Worm (Caenorhabditis elegans): Measurements from ENCODE around the gene Y55F3AM.13.

Gene Y55F3AM.13

ce11 chrIV:1093870-1094564, 37.9 kb upstream of the Y55F3AM.13 start, which contains the start of the genes cct-8 and Y55F3AR.2 (continued):
- no peak for TF ChIP-seq nhr-179 (tag; optimal IDR thresholded peaks at IDR 0.05)
- TF ChIP-seq dpl-1 (GFP tag; optimal IDR thresholded peaks at IDR 0.05): peak; percentile 82
- peak; percentile 35 to 38 for TF ChIP-seq rec-8 (tag; optimal IDR thresholded peaks at IDR 0.05)
- peak; percentile 44 for TF ChIP-seq rpc-1 (optimal IDR thresholded peaks at IDR 0.05)
- peak; percentile 2 for TF ChIP-seq rpc-1 (tag; optimal IDR thresholded peaks at IDR 0.05)
- TF ChIP-seq nfya-1 (tag; optimal IDR thresholded peaks at IDR 0.05; ENCODE audit: borderline replicate concordance, insufficient read depth): no peak
- TF ChIP-seq egl-44 (GFP tag; IDR thresholded peaks at IDR 0.05): peak; percentile 74; the same call in 1 of the 2 replicates
- peak; percentile 87 for TF ChIP-seq ztf-3 (GFP tag; optimal IDR thresholded peaks at IDR 0.05)
- peak; percentile 66 for TF ChIP-seq him-1 (tag; optimal IDR thresholded peaks at IDR 0.05)
- peak; percentile 1 for TF ChIP-seq ccch-3 (GFP tag; optimal IDR thresholded peaks at IDR 0.05)
- TF ChIP-seq sea-2 (GFP tag; IDR thresholded peaks at IDR 0.05): peak; percentile 87; the same call in 1 of the 2 replicates
- TF ChIP-seq rcor-1 (GFP tag; IDR thresholded peaks at IDR 0.05): peak; percentile 97
- peak; percentile 88 for TF ChIP-seq pha-4 (tag; optimal IDR thresholded peaks at IDR 0.05)
- TF ChIP-seq lin-35 (GFP tag; optimal IDR thresholded peaks at IDR 0.05): peak; percentile 59 to 97 (median 88)
- peak; percentile 100 for TF ChIP-seq F33H1.4 (GFP tag; IDR thresholded peaks at IDR 0.05)
- peak; percentile 71 for TF ChIP-seq snpc-1.1 (tag; optimal IDR thresholded peaks at IDR 0.05; ENCODE audit: insufficient read depth)
- peak; percentile 94 for TF ChIP-seq F39B2.1 (GFP tag; IDR thresholded peaks at IDR 0.05)
- peak; percentile 91 for TF ChIP-seq cebp-1 (GFP tag; IDR thresholded peaks at IDR 0.05)
- peak; percentile 97 for TF ChIP-seq cebp-1 (tag; optimal IDR thresholded peaks at IDR 0.05)
- peak; percentile 99 for TF ChIP-seq lin-54 (GFP tag; optimal IDR thresholded peaks at IDR 0.05)
- peak; percentile 91 for TF ChIP-seq zfh-2 (GFP tag; conservative IDR thresholded peaks at IDR 0.05)
- peak; percentile 91 for TF ChIP-seq attf-6 (GFP tag; IDR thresholded peaks at IDR 0.05)
- TF ChIP-seq fkh-3 (tag; optimal IDR thresholded peaks at IDR 0.05): peak; percentile 79
- TF ChIP-seq T07F8.4 (tag; optimal IDR thresholded peaks at IDR 0.05): peak; percentile 4
- peak; percentile 91 for TF ChIP-seq mel-28 (tag; optimal IDR thresholded peaks at IDR 0.05; ENCODE audit: borderline replicate concordance)
- no peak for TF ChIP-seq F37B4.10 (GFP tag; IDR thresholded peaks at IDR 0.05)
- TF ChIP-seq lsy-27 (tag; optimal IDR thresholded peaks at IDR 0.05; ENCODE audit: borderline replicate concordance, insufficient read depth): peak; percentile 80
- peak; percentile 97 for TF ChIP-seq D2030.7 (GFP tag; IDR thresholded peaks at IDR 0.05)
- TF ChIP-seq attf-5 (GFP tag; optimal IDR thresholded peaks at IDR 0.05): peak; percentile 97
- peak; percentile 89 for TF ChIP-seq madf-8 (GFP tag; conservative IDR thresholded peaks at IDR 0.05)
- TF ChIP-seq nhr-80 (tag; optimal IDR thresholded peaks at IDR 0.05): peak; percentile 29
- TF ChIP-seq die-1 (tag; optimal IDR thresholded peaks at IDR 0.05): peak; percentile 12
- peak; percentile 91 for TF ChIP-seq hmg-1.2 (GFP tag; IDR thresholded peaks at IDR 0.05)
- TF ChIP-seq ztf-25 (GFP tag; IDR thresholded peaks at IDR 0.05): peak; percentile 71; the same call in 1 of the 2 replicates
- peak; percentile 82 for TF ChIP-seq B0035.1 (tag; optimal IDR thresholded peaks at IDR 0.05)
- peak; percentile 93 for TF ChIP-seq B0019.2 (GFP tag; conservative IDR thresholded peaks at IDR 0.05)
- peak; percentile 86 for TF ChIP-seq F22D6.2 (tag; optimal IDR thresholded peaks at IDR 0.05)
- peak; percentile 99 for TF ChIP-seq Y56A3A.18 (GFP tag; IDR thresholded peaks at IDR 0.05)
- peak; percentile 99 for TF ChIP-seq athp-1 (tag; optimal IDR thresholded peaks at IDR 0.05)
- no peak for TF ChIP-seq F55B11.4 (tag; optimal IDR thresholded peaks at IDR 0.05; ENCODE audit: borderline replicate concordance, insufficient read depth)
- no peak for TF ChIP-seq hlh-26 (GFP tag; conservative IDR thresholded peaks at IDR 0.05)
- peak; percentile 95 for TF ChIP-seq Y67H2A.10 (GFP tag; conservative IDR thresholded peaks at IDR 0.05)
- TF ChIP-seq mcd-1 (GFP tag; IDR thresholded peaks at IDR 0.05): peak; percentile 99
- no peak for TF ChIP-seq hlh-12 (tag; optimal IDR thresholded peaks at IDR 0.05)
- peak; percentile 61 for TF ChIP-seq ztf-18 (tag; optimal IDR thresholded peaks at IDR 0.05)
- peak; percentile 99 for TF ChIP-seq K11D2.4 (GFP tag; IDR thresholded peaks at IDR 0.05)
- TF ChIP-seq F57C9.4 (tag; optimal IDR thresholded peaks at IDR 0.05): peak; percentile 65

Measured in whole organism, young adult.